Fruit fly (Drosophila melanogaster) whole organism: Measurements from ENCODE around the gene tinc.

ENCODE experiments used
- CG8478 ChIP-seq: fragments of >200 bp; optimal IDR thresholded peaks from 2 replicates; lab custom pipeline; 2018; ENCODE audit warnings: inconsistent platforms
- Dll ChIP-seq: fragments of >200 bp; optimal IDR thresholded peaks from 2 replicates; lab custom pipeline; 2017
- pan ChIP-seq: fragments of >200 bp; optimal IDR thresholded peaks from 2 replicates; lab custom pipeline; 2017
- psq ChIP-seq: fragments of >200 bp; optimal IDR thresholded peaks from 2 replicates; lab custom pipeline; 2017
- usp ChIP-seq: fragments of >200 bp; optimal IDR thresholded peaks from 2 replicates; lab custom pipeline; 2017; ENCODE audit warnings: missing biosample characterization, missing genetic modification characterization, mixed read lengths

DNA sequence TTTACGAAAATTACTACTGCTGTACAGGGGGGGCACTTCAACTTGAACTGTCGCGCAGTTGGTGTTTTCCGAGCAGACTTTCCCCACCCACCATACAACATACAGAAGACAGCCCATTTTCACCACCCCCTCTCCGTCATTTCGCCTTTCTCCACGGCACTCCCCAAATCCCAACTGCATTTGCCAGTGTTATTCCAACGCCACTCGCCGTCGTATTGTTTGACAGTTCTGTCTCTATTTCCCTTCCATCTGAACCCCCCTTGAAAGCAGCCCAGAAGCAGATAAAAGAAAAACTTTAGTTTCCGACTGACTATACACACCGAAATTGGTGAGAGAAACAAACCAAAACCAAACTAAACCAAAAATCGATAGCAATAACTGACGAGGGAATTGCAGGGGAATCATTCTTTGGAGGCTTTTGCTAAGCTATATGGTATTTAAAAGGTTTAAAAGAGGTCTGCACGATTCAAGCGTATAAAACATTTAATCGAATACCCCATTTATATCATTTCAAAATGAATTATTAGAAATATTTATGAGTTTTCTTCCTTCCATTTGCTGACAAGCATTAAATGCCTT, 15.8 kb downstream of the tinc start:
- TF ChIP-seq CG8478 = no peak
- TF ChIP-seq usp (GFP tag; lab: Kevin White, UChicago) = no peak
- no peak for TF ChIP-seq psq (lab: Kevin White, UChicago)
- no peak for TF ChIP-seq pan (lab: Kevin White, UChicago)
- TF ChIP-seq Dll (lab: Kevin White, UChicago) = no peak
